Fruit fly (Drosophila melanogaster) whole organism, embryonic: ENCODE results near the gene CG6041.
A peak's percentile ranks its signal among the peaks of the same experiment; 100 is the strongest.

ENCODE experiments used
- Atf3 ChIP-seq: fragments of 200-800 bp; sonication (Bioruptor generic); optimal IDR thresholded peaks from 3 replicates; lab custom pipeline; 2016; ENCODE audit warnings: missing biosample characterization, missing genetic modification characterization
- CG11456 ChIP-seq: fragments of 200-800 bp; sonication (Bioruptor generic); IDR thresholded peaks from 3 replicates; pipeline ENCODE4 v1.3.6; 2022; ENCODE audit warnings: missing biosample characterization, missing genetic modification characterization
- CG11696 ChIP-seq: fragments of 200-800 bp; sonication (Bioruptor generic); IDR thresholded peaks from 2 replicates; pipeline ENCODE4 v1.3.6; 2022; ENCODE audit warnings: missing biosample characterization, missing genetic modification characterization
- CG12769 ChIP-seq: fragments of 200-800 bp; sonication (Bioruptor generic); optimal IDR thresholded peaks from 2 replicates; lab custom pipeline; 2019; ENCODE audit warnings: missing biosample characterization, mild to moderate bottlenecking, missing genetic modification characterization, moderate library complexity
- CG13424 ChIP-seq: fragments of 200-800 bp; sonication (Bioruptor generic); optimal IDR thresholded peaks from 2 replicates; lab custom pipeline; 2019; ENCODE audit warnings: missing biosample characterization, mild to moderate bottlenecking, missing genetic modification characterization, moderate library complexity
- CG14667 ChIP-seq: fragments of 200-800 bp; sonication (Bioruptor generic); IDR thresholded peaks from 2 replicates; pipeline ENCODE4 v1.3.6; 2022; ENCODE audit warnings: missing biosample characterization, missing genetic modification characterization
- CG15073 ChIP-seq: fragments of 200-800 bp; sonication (Bioruptor generic); optimal IDR thresholded peaks from 2 replicates; lab custom pipeline; 2016; ENCODE audit warnings: missing biosample characterization, missing genetic modification characterization
- CG1529 ChIP-seq: fragments of 200-800 bp; sonication (Bioruptor generic); optimal IDR thresholded peaks from 3 replicates; lab custom pipeline; 2018; ENCODE audit warnings: missing biosample characterization, missing genetic modification characterization
- CG16813 ChIP-seq: fragments of 200-800 bp; sonication (Bioruptor generic); IDR thresholded peaks from 3 replicates; pipeline ENCODE4 v1.3.6; 2022; ENCODE audit warnings: missing biosample characterization, missing genetic modification characterization; ENCODE audit not compliant: partially characterized antibody
- CG18262 ChIP-seq: fragments of 200-800 bp; optimal IDR thresholded peaks from 3 replicates; lab custom pipeline; 2019; ENCODE audit warnings: missing biosample characterization, mild to moderate bottlenecking, missing genetic modification characterization, moderate library complexity
- CG2129 ChIP-seq: fragments of 200-800 bp; sonication (Bioruptor generic); IDR thresholded peaks from 2 replicates; pipeline ENCODE4 v1.3.6; 2022; ENCODE audit warnings: missing biosample characterization, missing genetic modification characterization; ENCODE audit not compliant: partially characterized antibody
- CG32772 ChIP-seq: fragments of 200-800 bp; sonication (Bioruptor generic); IDR thresholded peaks from 2 replicates; pipeline ENCODE4 v1.3.6; 2022; ENCODE audit warnings: missing biosample characterization, missing genetic modification characterization
- CG4424 ChIP-seq: fragments of 200-800 bp; sonication (Bioruptor generic); optimal IDR thresholded peaks from 3 replicates; lab custom pipeline; 2016; ENCODE audit warnings: missing biosample characterization, missing genetic modification characterization
- CG6254 ChIP-seq: fragments of 200-800 bp; sonication (Bioruptor generic); optimal IDR thresholded peaks from 3 replicates; lab custom pipeline; 2017; ENCODE audit warnings: mild to moderate bottlenecking, missing biosample characterization, missing genetic modification reagents, missing genetic modification characterization
- CG6813 ChIP-seq: fragments of 200-800 bp; sonication (Bioruptor generic); optimal IDR thresholded peaks from 2 replicates; lab custom pipeline; 2017; ENCODE audit warnings: missing biosample characterization, missing genetic modification characterization, mild to moderate bottlenecking, moderate library complexity, missing genetic modification reagents
- CG7271 ChIP-seq: fragments of 200-800 bp; sonication (Bioruptor generic); optimal IDR thresholded peaks from 2 replicates; lab custom pipeline; 2018; ENCODE audit warnings: missing biosample characterization, mild to moderate bottlenecking, missing genetic modification characterization, moderate library complexity
- CG9727 ChIP-seq: fragments of 200-800 bp; sonication (Bioruptor generic); optimal IDR thresholded peaks from 3 replicates; lab custom pipeline; 2017; ENCODE audit warnings: missing biosample characterization, mild to moderate bottlenecking, missing genetic modification characterization
- Dek ChIP-seq: fragments of 200-800 bp; sonication (Bioruptor generic); optimal IDR thresholded peaks from 3 replicates; lab custom pipeline; 2019; ENCODE audit warnings: missing biosample characterization, mild to moderate bottlenecking, missing genetic modification characterization, moderate library complexity
- E2f1 ChIP-seq: fragments of 200-800 bp; sonication (Bioruptor generic); IDR thresholded peaks from 2 replicates; pipeline ENCODE4 v1.3.6; 2022; ENCODE audit warnings: missing biosample characterization, missing genetic modification characterization
- Eip74EF ChIP-seq, 2 experiments: fragments of 200-800 bp in 1 of 2; fragments of >200 bp in 1 of 2; sonication (Bioruptor generic) in 1 of 2; optimal IDR thresholded peaks; 2 replicates each; lab custom pipeline; 2017 to 2019; ENCODE audit warnings: missing biosample characterization in 2 of 2, missing genetic modification characterization in 2 of 2, mild to moderate bottlenecking in 1 of 2, moderate library complexity in 1 of 2
- Fer3 ChIP-seq: fragments of 200-800 bp; sonication (Bioruptor generic); optimal IDR thresholded peaks from 2 replicates; lab custom pipeline; 2018; ENCODE audit warnings: missing biosample characterization, mild to moderate bottlenecking, missing genetic modification characterization, moderate library complexity
- HLH4C ChIP-seq: fragments of 200-800 bp; sonication (Bioruptor generic); IDR thresholded peaks from 3 replicates; pipeline ENCODE4 v1.3.6; 2022; ENCODE audit warnings: missing biosample characterization, missing genetic modification characterization; ENCODE audit not compliant: partially characterized antibody
- Med ChIP-seq: fragments of 200-800 bp; sonication (Bioruptor generic); peaks from one replicate; lab custom pipeline; 2016; ENCODE audit warnings: missing biosample characterization, missing genetic modification characterization, mild to moderate bottlenecking, inconsistent platforms, moderate library complexity
- Mes4 ChIP-seq: fragments of 200-800 bp; sonication (Bioruptor generic); optimal IDR thresholded peaks from 2 replicates; lab custom pipeline; 2016; ENCODE audit warnings: missing biosample characterization, missing genetic modification characterization
- NfI ChIP-seq: fragments of 200-800 bp; sonication (Bioruptor generic); optimal IDR thresholded peaks from 3 replicates; lab custom pipeline; 2018; ENCODE audit warnings: missing biosample characterization, mild to moderate bottlenecking, missing genetic modification characterization, moderate library complexity
- Oaz ChIP-seq: fragments of 200-800 bp; sonication (Bioruptor generic); IDR thresholded peaks from 2 replicates; pipeline ENCODE4 v1.3.6; 2022; ENCODE audit warnings: missing biosample characterization, missing genetic modification characterization
- Oli ChIP-seq: fragments of 200-800 bp; sonication (Bioruptor generic); optimal IDR thresholded peaks from 2 replicates; lab custom pipeline; 2018; ENCODE audit warnings: missing biosample characterization, mild to moderate bottlenecking, missing genetic modification characterization, moderate library complexity
- Optix ChIP-seq: fragments of 200-800 bp; sonication (Bioruptor generic); IDR thresholded peaks from 3 replicates; pipeline ENCODE4 v1.3.6; 2022; ENCODE audit warnings: missing biosample characterization, missing genetic modification characterization
- Sox102F ChIP-seq: fragments of 200-800 bp; sonication (Bioruptor generic); optimal IDR thresholded peaks from 2 replicates; lab custom pipeline; 2018; ENCODE audit warnings: missing biosample characterization, mild to moderate bottlenecking, missing genetic modification characterization, moderate library complexity
- Ssrp ChIP-seq: fragments of 200-800 bp; sonication (Bioruptor generic); optimal IDR thresholded peaks from 2 replicates; lab custom pipeline; 2018; ENCODE audit warnings: missing biosample characterization, mild to moderate bottlenecking, missing genetic modification characterization, moderate library complexity
- TFAM ChIP-seq: fragments of 200-800 bp; sonication (Bioruptor generic); optimal IDR thresholded peaks from 2 replicates; lab custom pipeline; 2017; ENCODE audit warnings: missing biosample characterization, missing genetic modification characterization, inconsistent platforms
- az2 ChIP-seq: fragments of 200-800 bp; sonication (Bioruptor generic); optimal IDR thresholded peaks from 3 replicates; lab custom pipeline; 2016; ENCODE audit warnings: missing biosample characterization, missing genetic modification characterization
- bsh ChIP-seq, 2 experiments: fragments of 200-800 bp; sonication (Bioruptor generic); optimal IDR thresholded peaks; 2 replicates each; lab custom pipeline; 2017 to 2018; ENCODE audit warnings: mild to moderate bottlenecking in 2 of 2, missing biosample characterization in 2 of 2, missing genetic modification characterization in 2 of 2, moderate library complexity in 1 of 2
- cad ChIP-seq: fragments of >200 bp; optimal IDR thresholded peaks from 2 replicates; lab custom pipeline; 2017; ENCODE audit warnings: missing biosample characterization, missing genetic modification characterization
- caup ChIP-seq: fragments of 200-800 bp; sonication (Bioruptor generic); optimal IDR thresholded peaks from 3 replicates; lab custom pipeline; 2017; ENCODE audit warnings: missing biosample characterization, mild to moderate bottlenecking, missing genetic modification characterization, moderate library complexity; ENCODE audit not compliant: severe bottlenecking
- crp ChIP-seq, 2 experiments: fragments of 200-800 bp; sonication (Bioruptor generic); optimal IDR thresholded peaks; 2 replicates in 1 of 2; 3 replicates in 1 of 2; lab custom pipeline; 2017; ENCODE audit warnings: missing biosample characterization in 2 of 2, missing genetic modification characterization in 2 of 2, mild to moderate bottlenecking in 1 of 2, moderate library complexity in 1 of 2
- dati ChIP-seq: fragments of 200-800 bp; sonication (Bioruptor generic); IDR thresholded peaks from 2 replicates; pipeline ENCODE4 v1.3.6; 2022; ENCODE audit warnings: missing biosample characterization, missing genetic modification characterization
- disco-r ChIP-seq: fragments of 200-800 bp; sonication (Bioruptor generic); optimal IDR thresholded peaks from 2 replicates; lab custom pipeline; 2016; ENCODE audit warnings: missing biosample characterization, missing genetic modification characterization
- dmrt11E ChIP-seq: fragments of 200-800 bp; sonication (Bioruptor generic); optimal IDR thresholded peaks from 3 replicates; lab custom pipeline; 2018; ENCODE audit warnings: missing biosample characterization, mild to moderate bottlenecking, missing genetic modification characterization, moderate library complexity
- dpn ChIP-seq, 2 experiments: fragments of 200-800 bp; sonication (Bioruptor generic); optimal IDR thresholded peaks; 3 replicates each; lab custom pipeline; 2016; ENCODE audit warnings: missing biosample characterization in 2 of 2, missing genetic modification characterization in 2 of 2
- emc ChIP-seq: fragments of 200-800 bp; sonication (Bioruptor generic); optimal IDR thresholded peaks from 2 replicates; lab custom pipeline; 2016; ENCODE audit warnings: missing biosample characterization, missing genetic modification characterization
- pum ChIP-seq: fragments of 200-800 bp; sonication (Bioruptor generic); optimal IDR thresholded peaks from 2 replicates; lab custom pipeline; 2016; ENCODE audit warnings: missing biosample characterization, missing genetic modification characterization
- run ChIP-seq: fragments of 200-800 bp; sonication (Bioruptor generic); optimal IDR thresholded peaks from 3 replicates; lab custom pipeline; 2018; ENCODE audit warnings: missing biosample characterization, mild to moderate bottlenecking, missing genetic modification characterization
- shn ChIP-seq: fragments of 200-800 bp; sonication (Bioruptor generic); optimal IDR thresholded peaks from 3 replicates; lab custom pipeline; 2016; ENCODE audit warnings: missing biosample characterization, missing genetic modification characterization
- sr ChIP-seq: fragments of 200-800 bp; sonication (Bioruptor generic); IDR thresholded peaks from 3 replicates; pipeline ENCODE4 v1.3.6; 2022; ENCODE audit warnings: missing biosample characterization, missing genetic modification characterization
- sug ChIP-seq: fragments of 200-800 bp; optimal IDR thresholded peaks from 2 replicates; lab custom pipeline; 2019; ENCODE audit warnings: missing biosample characterization, mild to moderate bottlenecking, missing genetic modification characterization, moderate library complexity
- tna ChIP-seq: fragments of 200-800 bp; sonication (Bioruptor generic); IDR thresholded peaks from 2 replicates; pipeline ENCODE4 v1.3.6; 2022; ENCODE audit warnings: missing biosample characterization, missing genetic modification characterization; ENCODE audit not compliant: partially characterized antibody
- unpg ChIP-seq: fragments of 200-800 bp; sonication (Bioruptor generic); optimal IDR thresholded peaks from 3 replicates; lab custom pipeline; 2018; ENCODE audit warnings: missing biosample characterization, mild to moderate bottlenecking, missing genetic modification characterization, moderate library complexity
- vvl ChIP-seq: fragments of 200-800 bp; sonication (Bioruptor generic); IDR thresholded peaks from 2 replicates; pipeline ENCODE4 v1.3.6; 2022; ENCODE audit warnings: missing biosample characterization, missing genetic modification characterization
- zfh1 ChIP-seq: fragments of 200-800 bp; sonication (Bioruptor generic); IDR thresholded peaks from 3 replicates; pipeline ENCODE4 v1.3.6; 2022; ENCODE audit warnings: missing biosample characterization, missing genetic modification characterization

Gene CG6041

dm6 chrX:5972030-5972429, 24.1 kb downstream of the CG6041 start (continued):
- TF ChIP-seq HLH4C (GFP tag; lab: Robert Waterston, UW) (no peak), CG4424 (GFP tag; lab: Kevin White, UChicago) (peak; percentile 51), Oaz (GFP tag; lab: Robert Waterston, UW) (no peak), CG1529 (GFP tag; lab: Kevin White, UChicago) (peak; percentile 7), CG6813 (GFP tag; lab: Kevin White, UChicago) (no peak), cad (GFP tag; lab: Kevin White, UChicago) (no peak), run (tag; lab: Kevin White, UChicago) (no peak), TFAM (GFP tag; lab: Kevin White, UChicago) (no peak), Ssrp (tag; lab: Kevin White, UChicago) (peak; percentile 17), NfI (GFP tag; lab: Kevin White, UChicago) (peak; percentile 19), dmrt11E (peak; percentile 48), CG7271 (tag; lab: Kevin White, UChicago) (no peak), sug (tag; lab: Kevin White, UChicago) (no peak), Dek (tag; lab: Kevin White, UChicago) (no peak), disco-r (GFP tag; lab: Kevin White, UChicago) (no peak), CG12769 (peak; percentile 13), unpg (GFP tag; lab: Kevin White, UChicago) (peak; percentile 46), Oli (tag; lab: Kevin White, UChicago) (peak; percentile 42), Mes4 (no peak), Eip74EF (GFP tag; optimal IDR thresholded peaks at IDR 0.05; lab: Kevin White, UChicago) (no peak), CG18262 (tag; lab: Kevin White, UChicago) (peak; percentile 46), Optix (peak; percentile 53; the same call in 2 of the 3 replicates), CG6254 (GFP tag; lab: Kevin White, UChicago) (peak; percentile 21), emc (GFP tag; lab: Kevin White, UChicago) (no peak), CG32772 (peak; percentile 70), CG13424 (tag; lab: Kevin White, UChicago) (peak; percentile 47), Sox102F (peak; percentile 60), dpn (GFP tag; optimal IDR thresholded peaks at IDR 0.05; lab: Kevin White, UChicago) (peak; percentile 15 to 41), tna (GFP tag; lab: Robert Waterston, UW) (no peak), sr (GFP tag; lab: Robert Waterston, UW) (0 out of 3 replicates have a peak, but pooled peaks have one; percentile 34), pum (peak; percentile 27), E2f1 (GFP tag; lab: Robert Waterston, UW) (no peak), CG11696 (GFP tag; lab: Robert Waterston, UW) (no peak), Med (GFP tag; lab: Kevin White, UChicago) (peak; percentile 83), caup (GFP tag; lab: Kevin White, UChicago) (no peak), zfh1 (GFP tag; lab: Robert Waterston, UW) (peak; percentile 80), shn (GFP tag; lab: Kevin White, UChicago) (no peak), CG14667 (GFP tag; lab: Robert Waterston, UW) (0 out of 2 replicates have a peak, but pooled peaks have one; percentile 45), CG15073 (no peak), Atf3 (GFP tag; lab: Kevin White, UChicago) (peak; percentile 7), CG16813 (GFP tag; lab: Robert Waterston, UW) (no peak), CG2129 (GFP tag; lab: Robert Waterston, UW) (no peak), dati (0 out of 2 replicates have a peak, but pooled peaks have one; percentile 24), az2 (GFP tag; lab: Kevin White, UChicago) (peak; percentile 52), CG9727 (GFP tag; lab: Kevin White, UChicago) (peak; percentile 1), crp (GFP tag; optimal IDR thresholded peaks at IDR 0.05; lab: Kevin White, UChicago) (no peak), CG11456 (GFP tag; lab: Robert Waterston, UW) (0 out of 3 replicates have a peak, but pooled peaks have one; percentile 43), Fer3 (tag; lab: Kevin White, UChicago) (no peak), vvl (GFP tag; lab: Robert Waterston, UW) (peak; percentile 80), bsh (GFP tag; optimal IDR thresholded peaks at IDR 0.05; lab: Kevin White, UChicago) (peak; percentile 18 to 70)
